Fruit fly (Drosophila melanogaster): ENCODE measurements around the gene CG14795.

dm6 chrX:1482840-1483518 is 29.6 kb downstream of the CG14795 start, which contains the start of the genes sta and inc:
- TF ChIP-seq Snoo (tag; optimal IDR thresholded peaks at IDR 0.05) (peak; percentile 77), CG8159 (tag; optimal IDR thresholded peaks at IDR 0.05) (peak; percentile 43)

All from whole organism, pupa.